Fruit fly (Drosophila melanogaster) whole organism, embryonic: ENCODE data around the gene GstT4.

Experiments
- BEAF-32 ChIP-seq: fragments of 200-800 bp; sonication (Bioruptor generic); optimal IDR thresholded peaks from 3 replicates; lab custom pipeline; 2017; ENCODE audit warnings: missing biosample characterization, missing genetic modification characterization, mild to moderate bottlenecking, moderate library complexity, missing genetic modification reagents
- CG10366 ChIP-seq: fragments of 200-800 bp; sonication (Bioruptor generic); IDR thresholded peaks from 2 replicates; pipeline ENCODE4 v1.3.6; 2022; ENCODE audit warnings: missing biosample characterization, missing genetic modification characterization
- CG11093 ChIP-seq: fragments of 200-800 bp; sonication (Bioruptor generic); IDR thresholded peaks from 3 replicates; pipeline ENCODE4 v1.3.6; 2022; ENCODE audit warnings: missing biosample characterization, missing genetic modification characterization
- CG11560 ChIP-seq: fragments of 200-800 bp; sonication (Bioruptor generic); IDR thresholded peaks from 3 replicates; pipeline ENCODE4 v1.3.6; 2022; ENCODE audit warnings: missing biosample characterization, missing genetic modification characterization
- CG12071 ChIP-seq: fragments of 200-800 bp; sonication (Bioruptor generic); optimal IDR thresholded peaks from 3 replicates; lab custom pipeline; 2018; ENCODE audit warnings: missing biosample characterization, mild to moderate bottlenecking, missing genetic modification characterization
- CG12299 ChIP-seq: fragments of 200-800 bp; sonication (Bioruptor generic); optimal IDR thresholded peaks from 2 replicates; lab custom pipeline; 2018; ENCODE audit warnings: missing biosample characterization, mild to moderate bottlenecking, missing genetic modification characterization
- CG13424 ChIP-seq: fragments of 200-800 bp; sonication (Bioruptor generic); optimal IDR thresholded peaks from 2 replicates; lab custom pipeline; 2019; ENCODE audit warnings: missing biosample characterization, mild to moderate bottlenecking, missing genetic modification characterization, moderate library complexity
- CG15601 ChIP-seq: fragments of 200-800 bp; sonication (Bioruptor generic); optimal IDR thresholded peaks from 3 replicates; lab custom pipeline; 2019; ENCODE audit warnings: missing biosample characterization, mild to moderate bottlenecking, missing genetic modification characterization, moderate library complexity
- CG17829 ChIP-seq: fragments of 200-800 bp; optimal IDR thresholded peaks from 2 replicates; lab custom pipeline; 2019; ENCODE audit warnings: missing biosample characterization, mild to moderate bottlenecking, missing genetic modification characterization, moderate library complexity
- CG17912 ChIP-seq: fragments of 200-800 bp; sonication (Bioruptor generic); optimal IDR thresholded peaks from 2 replicates; lab custom pipeline; 2018; ENCODE audit warnings: missing biosample characterization, mild to moderate bottlenecking, missing genetic modification characterization
- CG18011 ChIP-seq: fragments of 200-800 bp; sonication (Bioruptor generic); optimal IDR thresholded peaks from 2 replicates; lab custom pipeline; 2017; ENCODE audit warnings: missing biosample characterization, missing genetic modification characterization, mild to moderate bottlenecking, moderate library complexity, missing genotype
- CG18619 ChIP-seq: fragments of 200-800 bp; sonication (Bioruptor generic); optimal IDR thresholded peaks from 3 replicates; lab custom pipeline; 2017; ENCODE audit warnings: missing biosample characterization, mild to moderate bottlenecking, missing genetic modification characterization
- CG3163 ChIP-seq: fragments of 200-800 bp; sonication (Bioruptor generic); optimal IDR thresholded peaks from 3 replicates; lab custom pipeline; 2016; ENCODE audit warnings: missing biosample characterization, missing genetic modification characterization
- CG32767 ChIP-seq: fragments of 200-800 bp; sonication (Bioruptor generic); IDR thresholded peaks from 2 replicates; pipeline ENCODE4 v1.3.6; 2022; ENCODE audit warnings: missing biosample characterization, missing genetic modification characterization
- CG4404 ChIP-seq: fragments of 200-800 bp; sonication (Bioruptor generic); IDR thresholded peaks from 2 replicates; pipeline ENCODE4 v1.3.6; 2022; ENCODE audit warnings: missing biosample characterization, missing genetic modification characterization
- CG6654 ChIP-seq: fragments of 200-800 bp; sonication (Bioruptor generic); optimal IDR thresholded peaks from 2 replicates; lab custom pipeline; 2017; ENCODE audit warnings: missing biosample characterization, mild to moderate bottlenecking, missing genetic modification characterization
- CG8924 ChIP-seq: fragments of 200-800 bp; optimal IDR thresholded peaks from 3 replicates; lab custom pipeline; 2019; ENCODE audit warnings: missing biosample characterization, mild to moderate bottlenecking, missing genetic modification characterization, moderate library complexity
- H15 ChIP-seq: fragments of 200-800 bp; sonication (Bioruptor generic); IDR thresholded peaks from 3 replicates; pipeline ENCODE4 v1.3.6; 2022; ENCODE audit warnings: missing biosample characterization, missing genetic modification characterization
- Kr ChIP-seq: fragments of 200-800 bp; sonication (Bioruptor generic); optimal IDR thresholded peaks from 2 replicates; lab custom pipeline; 2017; ENCODE audit warnings: missing biosample characterization, mild to moderate bottlenecking, missing genetic modification characterization
- NFAT ChIP-seq: fragments of 200-800 bp; sonication (Bioruptor generic); IDR thresholded peaks from 2 replicates; pipeline ENCODE4 v1.3.6; 2022; ENCODE audit warnings: missing biosample characterization, missing genetic modification characterization
- Oli ChIP-seq: fragments of 200-800 bp; sonication (Bioruptor generic); optimal IDR thresholded peaks from 2 replicates; lab custom pipeline; 2018; ENCODE audit warnings: missing biosample characterization, mild to moderate bottlenecking, missing genetic modification characterization, moderate library complexity
- Rfx ChIP-seq: fragments of 200-800 bp; sonication (Bioruptor generic); IDR thresholded peaks from 2 replicates; pipeline ENCODE4 v1.3.6; 2022; ENCODE audit warnings: missing biosample characterization, missing genetic modification characterization
- Rx ChIP-seq: fragments of 200-800 bp; sonication (Bioruptor generic); IDR thresholded peaks from 2 replicates; pipeline ENCODE4 v1.3.6; 2022; ENCODE audit warnings: missing biosample characterization, missing genetic modification characterization
- Sry-δ ChIP-seq: fragments of 200-800 bp; sonication (Bioruptor generic); optimal IDR thresholded peaks from 2 replicates; lab custom pipeline; 2016; ENCODE audit warnings: missing biosample characterization, missing genetic modification characterization
- Stat92E ChIP-seq, 3 experiments: fragments of >200 bp in 2 of 3; fragments of 200-800 bp in 1 of 3; sonication (Bioruptor generic) in 1 of 3; optimal IDR thresholded peaks; 2 replicates each; lab custom pipeline; 2017 to 2019; ENCODE audit warnings: missing biosample characterization in 3 of 3, missing genetic modification characterization in 3 of 3, mild to moderate bottlenecking in 1 of 3, moderate library complexity in 1 of 3
- bab2 ChIP-seq: fragments of 200-800 bp; sonication (Bioruptor generic); optimal IDR thresholded peaks from 2 replicates; lab custom pipeline; 2016; ENCODE audit warnings: missing biosample characterization, missing genetic modification characterization
- chm ChIP-seq: fragments of 200-800 bp; sonication (Bioruptor generic); IDR thresholded peaks from 2 replicates; pipeline ENCODE4 v1.3.6; 2022; ENCODE audit warnings: missing biosample characterization, missing genetic modification characterization
- corto ChIP-seq: fragments of 200-800 bp; sonication (Bioruptor generic); optimal IDR thresholded peaks from 2 replicates; lab custom pipeline; 2016; ENCODE audit warnings: missing biosample characterization, mild to moderate bottlenecking, missing genetic modification characterization, moderate library complexity
- ems ChIP-seq: fragments of 200-800 bp; sonication (Bioruptor generic); optimal IDR thresholded peaks from 3 replicates; lab custom pipeline; 2016; ENCODE audit warnings: missing biosample characterization, missing genetic modification characterization
- exex ChIP-seq: fragments of 200-800 bp; sonication (Bioruptor generic); optimal IDR thresholded peaks from 4 replicates; lab custom pipeline; 2018; ENCODE audit warnings: missing biosample characterization, mild to moderate bottlenecking, missing genetic modification characterization, moderate library complexity
- gt ChIP-seq: fragments of 200-800 bp; sonication (Bioruptor generic); IDR thresholded peaks from 2 replicates; pipeline ENCODE4 v1.3.6; 2022; ENCODE audit warnings: missing biosample characterization, missing genetic modification characterization
- h ChIP-seq: fragments of >200 bp; optimal IDR thresholded peaks from 2 replicates; lab custom pipeline; 2017
- ham ChIP-seq: fragments of 200-800 bp; sonication (Bioruptor generic); IDR thresholded peaks from 2 replicates; pipeline ENCODE4 v1.3.6; 2022; ENCODE audit warnings: missing biosample characterization, missing genetic modification characterization
- hkb ChIP-seq, 2 experiments: fragments of 200-800 bp in 1 of 2; fragments of >200 bp in 1 of 2; sonication (Bioruptor generic) in 1 of 2; IDR thresholded peaks in 1 of 2; optimal IDR thresholded peaks in 1 of 2; 2 replicates each; pipeline versions ENCODE4 v1.3.6 to Lab custom; 2017 to 2022; ENCODE audit warnings: missing biosample characterization in 1 of 2, missing genetic modification characterization in 1 of 2
- ind ChIP-seq: fragments of 200-800 bp; sonication (Bioruptor generic); optimal IDR thresholded peaks from 3 replicates; lab custom pipeline; 2016; ENCODE audit warnings: missing biosample characterization, missing genetic modification characterization
- insv ChIP-seq, 2 experiments: fragments of 200-800 bp; sonication (Bioruptor generic); optimal IDR thresholded peaks; 3 replicates each; lab custom pipeline; 2016 to 2018; ENCODE audit warnings: missing biosample characterization in 2 of 2, missing genetic modification characterization in 2 of 2
- kay ChIP-seq: fragments of 200-800 bp; sonication (Bioruptor generic); optimal IDR thresholded peaks from 2 replicates; lab custom pipeline; 2016; ENCODE audit warnings: missing biosample characterization, missing genetic modification characterization
- nmo ChIP-seq: fragments of 200-800 bp; sonication (Bioruptor generic); optimal IDR thresholded peaks from 2 replicates; lab custom pipeline; 2018; ENCODE audit warnings: missing biosample characterization, mild to moderate bottlenecking, missing genetic modification characterization, moderate library complexity
- p53 ChIP-seq: fragments of 200-800 bp; sonication (Bioruptor generic); optimal IDR thresholded peaks from 2 replicates; lab custom pipeline; 2016; ENCODE audit warnings: missing biosample characterization, missing genetic modification characterization
- pfk ChIP-seq: fragments of 200-800 bp; sonication (Bioruptor generic); optimal IDR thresholded peaks from 2 replicates; lab custom pipeline; 2018; ENCODE audit warnings: missing biosample characterization, mild to moderate bottlenecking, missing genetic modification characterization, moderate library complexity
- pita ChIP-seq: fragments of 200-800 bp; sonication (Bioruptor generic); optimal IDR thresholded peaks from 2 replicates; lab custom pipeline; 2017; ENCODE audit warnings: missing biosample characterization, mild to moderate bottlenecking, missing genetic modification characterization
- pnt ChIP-seq: fragments of 200-800 bp; sonication (Bioruptor generic); optimal IDR thresholded peaks from 3 replicates; lab custom pipeline; 2016; ENCODE audit warnings: missing biosample characterization, missing genetic modification characterization
- salm ChIP-seq: fragments of 200-800 bp; sonication (Bioruptor generic); optimal IDR thresholded peaks from 2 replicates; lab custom pipeline; 2018; ENCODE audit warnings: missing biosample characterization, mild to moderate bottlenecking, missing genetic modification characterization
- sd ChIP-seq: fragments of 200-800 bp; sonication (Bioruptor generic); optimal IDR thresholded peaks from 3 replicates; lab custom pipeline; 2018; ENCODE audit warnings: missing biosample characterization, mild to moderate bottlenecking, missing genetic modification characterization, moderate library complexity
- sisA ChIP-seq: fragments of 200-800 bp; sonication (Bioruptor generic); IDR thresholded peaks from 2 replicates; pipeline ENCODE4 v1.3.6; 2022; ENCODE audit warnings: missing biosample characterization, missing genetic modification characterization
- sr ChIP-seq: fragments of 200-800 bp; sonication (Bioruptor generic); IDR thresholded peaks from 3 replicates; pipeline ENCODE4 v1.3.6; 2022; ENCODE audit warnings: missing biosample characterization, missing genetic modification characterization
- trh ChIP-seq: fragments of 200-800 bp; sonication (Bioruptor generic); optimal IDR thresholded peaks from 2 replicates; lab custom pipeline; 2016; ENCODE audit warnings: missing biosample characterization, missing genetic modification characterization
- vfl ChIP-seq: fragments of 200-800 bp; sonication (Bioruptor generic); optimal IDR thresholded peaks from 2 replicates; lab custom pipeline; 2016; ENCODE audit warnings: missing biosample characterization, missing genetic modification characterization
- zfh1 ChIP-seq: fragments of 200-800 bp; sonication (Bioruptor generic); IDR thresholded peaks from 3 replicates; pipeline ENCODE4 v1.3.6; 2022; ENCODE audit warnings: missing biosample characterization, missing genetic modification characterization

GstT4 gene

DNA sequence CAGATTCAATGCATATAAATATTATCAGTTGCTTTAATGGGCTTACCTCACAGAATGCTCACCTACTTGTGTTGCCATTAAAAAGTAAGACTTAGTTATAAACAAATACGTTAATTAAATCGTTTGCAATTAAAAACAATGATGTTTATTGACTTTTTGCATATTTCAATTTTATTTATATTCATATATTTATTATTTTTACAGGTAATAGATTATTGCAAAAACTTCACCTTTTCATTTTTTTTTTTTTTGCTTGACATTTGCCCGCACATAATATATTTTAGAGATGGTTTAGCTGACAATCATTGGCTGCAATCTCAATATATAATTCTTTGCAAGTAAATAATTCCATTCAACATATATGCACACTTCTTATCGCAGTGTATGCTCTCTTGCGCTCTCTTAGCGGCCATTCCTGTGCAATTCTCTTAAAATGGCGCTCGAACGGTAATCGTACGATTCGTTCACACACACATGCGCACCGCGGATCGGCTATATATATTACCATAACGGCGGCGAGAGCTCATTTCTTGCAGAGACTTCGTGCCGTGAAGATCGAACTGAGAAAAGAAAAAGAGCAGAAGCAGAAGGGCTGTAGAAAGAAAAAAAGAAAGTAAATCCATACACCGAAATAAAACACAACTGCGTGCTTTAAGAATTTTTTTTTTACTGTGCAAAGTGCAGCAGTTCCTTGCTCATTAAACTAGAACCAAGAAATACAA is 8.0 kb upstream of the GstT4 start, which contains the start of gene Bcat (continued):
- TF ChIP-seq CG3163 (GFP tag; lab: Kevin White, UChicago) = peak; percentile 96
- TF ChIP-seq pita (GFP tag; lab: Kevin White, UChicago) = no peak
- no peak; the same call in 1 of the 2 replicates for TF ChIP-seq Rx (GFP tag; lab: Robert Waterston, UW)
- peak; percentile 84 for TF ChIP-seq nmo (GFP tag; lab: Kevin White, UChicago)
- TF ChIP-seq CG4404 (GFP tag; lab: Robert Waterston, UW) = 0 out of 2 replicates have a peak, but pooled peaks have one; percentile 25
- no peak for TF ChIP-seq corto (GFP tag; lab: Kevin White, UChicago)
- TF ChIP-seq Oli = peak; percentile 87
- TF ChIP-seq h (lab: Kevin White, UChicago) = no peak
- TF ChIP-seq gt (GFP tag; lab: Robert Waterston, UW) = no peak
- TF ChIP-seq CG32767 (GFP tag; lab: Robert Waterston, UW) = 0 out of 2 replicates have a peak, but pooled peaks have one; percentile 39
- peak; percentile 38 for TF ChIP-seq salm (tag; lab: Kevin White, UChicago)
- no peak for TF ChIP-seq vfl (GFP tag; lab: Kevin White, UChicago)
- TF ChIP-seq CG12299 (tag; lab: Kevin White, UChicago) = no peak
- TF ChIP-seq H15 = no peak; the same call in 2 of the 3 replicates
- TF ChIP-seq Rfx (GFP tag; lab: Robert Waterston, UW) = peak; percentile 68; the same call in 1 of the 2 replicates
- peak; percentile 35; the same call in 1 of the 2 replicates for TF ChIP-seq CG10366
- no peak for TF ChIP-seq Stat92E (GFP tag; optimal IDR thresholded peaks at IDR 0.05; lab: Kevin White, UChicago)
- TF ChIP-seq CG11560 (tag; lab: Robert Waterston, UW) = no peak
- TF ChIP-seq CG18619 (GFP tag; lab: Kevin White, UChicago) = peak; percentile 86
- TF ChIP-seq CG13424 = peak; percentile 81
- TF ChIP-seq Kr = no peak
- no peak for TF ChIP-seq ham (GFP tag; lab: Robert Waterston, UW)
- no peak for TF ChIP-seq p53 (GFP tag; lab: Kevin White, UChicago)
- TF ChIP-seq CG17912 = no peak
- TF ChIP-seq CG17829 = peak; percentile 60
- TF ChIP-seq zfh1 (GFP tag; lab: Robert Waterston, UW) = peak; percentile 4; the same call in 1 of the 3 replicates
- TF ChIP-seq sd (tag; lab: Kevin White, UChicago) = no peak
- peak; percentile 76 for TF ChIP-seq ind
- TF ChIP-seq pfk (GFP tag; lab: Kevin White, UChicago) = no peak
- peak; percentile 75 for TF ChIP-seq CG8924 (tag; lab: Kevin White, UChicago)
- TF ChIP-seq ems (GFP tag; lab: Kevin White, UChicago) = no peak
- no peak for TF ChIP-seq chm (GFP tag; lab: Robert Waterston, UW)
- TF ChIP-seq exex = no peak
- peak; percentile 9 for TF ChIP-seq CG12071 (GFP tag; lab: Kevin White, UChicago)
- no peak for TF ChIP-seq CG15601 (tag; lab: Kevin White, UChicago)
- TF ChIP-seq kay (GFP tag; lab: Kevin White, UChicago) = peak; percentile 8
- peak; percentile 18; the same call in 1 of the 2 replicates for TF ChIP-seq sisA
- TF ChIP-seq hkb (optimal IDR thresholded peaks at IDR 0.05; lab: Kevin White, UChicago) = no peak
- peak; percentile 35; the same call in 1 of the 2 replicates for TF ChIP-seq hkb (GFP tag; IDR thresholded peaks at IDR 0.05; lab: Robert Waterston, UW)
- no peak; the same call in 1 of the 2 replicates for TF ChIP-seq NFAT (GFP tag; lab: Robert Waterston, UW)
- no peak for TF ChIP-seq sr (GFP tag; lab: Robert Waterston, UW)
- TF ChIP-seq CG6654 (GFP tag; lab: Kevin White, UChicago) = peak; percentile 2
- TF ChIP-seq bab2 = peak; percentile 59
- no peak for TF ChIP-seq Sry-δ (GFP tag; lab: Kevin White, UChicago)
- no peak for TF ChIP-seq BEAF-32 (GFP tag; lab: Kevin White, UChicago)
- peak; percentile 32 for TF ChIP-seq CG18011 (GFP tag; lab: Kevin White, UChicago)
- TF ChIP-seq trh (GFP tag; lab: Kevin White, UChicago) = no peak
- no peak for TF ChIP-seq CG11093 (GFP tag; lab: Robert Waterston, UW)
- TF ChIP-seq insv (GFP tag; optimal IDR thresholded peaks at IDR 0.05; lab: Kevin White, UChicago) = peak in 1 of 2 experiments; percentile 29
- TF ChIP-seq pnt (GFP tag; lab: Kevin White, UChicago) = peak; percentile 22
